Worm (Caenorhabditis elegans): Measurements from ENCODE around the gene W03H9.1.

DNA sequence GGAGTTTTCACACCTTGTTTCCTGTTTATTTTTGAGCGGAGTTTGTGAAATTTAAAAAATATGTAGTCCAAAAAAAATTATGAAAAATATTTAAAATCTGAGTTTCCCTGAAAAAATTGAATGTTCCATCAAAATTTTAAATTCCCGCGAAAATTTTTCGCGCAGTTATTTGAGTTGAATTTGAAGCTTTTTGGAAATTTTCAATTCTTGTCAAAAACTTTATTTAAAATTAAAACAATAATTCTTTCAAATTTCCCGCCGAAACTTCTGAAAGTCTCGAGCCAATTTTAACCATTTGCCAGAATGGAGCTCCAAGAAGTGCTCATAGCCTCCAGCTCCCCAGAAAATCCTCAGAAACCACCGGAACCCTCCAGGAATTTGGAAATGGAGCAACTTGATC, 45.5 kb downstream of the W03H9.1 start, which contains the start of gene gur-4:
- no peak for TF ChIP-seq pha-4 (tag; optimal IDR thresholded peaks at IDR 0.05)
- no peak for TF ChIP-seq tbx-8 (GFP tag; optimal IDR thresholded peaks at IDR 0.05)
- TF ChIP-seq blmp-1 (tag; optimal IDR thresholded peaks at IDR 0.05): no peak
- no peak for TF ChIP-seq nhr-237 (tag; optimal IDR thresholded peaks at IDR 0.05)
- TF ChIP-seq nhr-28 (tag; optimal IDR thresholded peaks at IDR 0.05): no peak
- no peak for TF ChIP-seq ceh-39 (tag; optimal IDR thresholded peaks at IDR 0.05)
- no peak for TF ChIP-seq nhr-76 (tag; optimal IDR thresholded peaks at IDR 0.05)
